Fruit fly (Drosophila melanogaster) whole organism, prepupa: ENCODE measurements around the gene ewg.

Source experiments
- Blimp-1 ChIP-seq: fragments of 200-800 bp; sonication (Bioruptor generic); optimal IDR thresholded peaks from 3 replicates; lab custom pipeline; 2017; ENCODE audit warnings: missing biosample characterization, missing genetic modification characterization, mild to moderate bottlenecking, moderate library complexity, missing genetic modification reagents
- CG10631 ChIP-seq: fragments of 200-800 bp; sonication (Bioruptor generic); optimal IDR thresholded peaks from 2 replicates; lab custom pipeline; 2016; ENCODE audit warnings: missing biosample characterization, missing genetic modification characterization
- CG11294 ChIP-seq: fragments of 200-800 bp; sonication (Bioruptor generic); IDR thresholded peaks from 2 replicates; pipeline ENCODE4 v1.3.6; 2022; ENCODE audit warnings: missing biosample characterization, missing genetic modification characterization
- CG11902 ChIP-seq: fragments of 200-800 bp; sonication (Bioruptor generic); optimal IDR thresholded peaks from 3 replicates; lab custom pipeline; 2016; ENCODE audit warnings: missing biosample characterization, missing genetic modification characterization
- CG15336 ChIP-seq: fragments of 200-800 bp; sonication (Bioruptor generic); IDR thresholded peaks from 2 replicates; pipeline ENCODE4 v1.3.6; 2022; ENCODE audit warnings: missing biosample characterization, missing genetic modification characterization
- CG1621 ChIP-seq: fragments of 200-800 bp; sonication (Bioruptor generic); optimal IDR thresholded peaks from 3 replicates; lab custom pipeline; 2018; ENCODE audit warnings: missing biosample characterization, mild to moderate bottlenecking, missing genetic modification characterization
- CG16779 ChIP-seq: fragments of 200-800 bp; sonication (Bioruptor generic); optimal IDR thresholded peaks from 3 replicates; lab custom pipeline; 2017; ENCODE audit warnings: missing biosample characterization, mild to moderate bottlenecking, missing genetic modification characterization
- CG3032 ChIP-seq: fragments of 200-800 bp; optimal IDR thresholded peaks from 2 replicates; lab custom pipeline; 2019; ENCODE audit warnings: missing biosample characterization, mild to moderate bottlenecking, missing genetic modification characterization, moderate library complexity
- CG34406 ChIP-seq: fragments of 200-800 bp; sonication (Bioruptor generic); optimal IDR thresholded peaks from 3 replicates; lab custom pipeline; 2016; ENCODE audit warnings: missing biosample characterization, missing genetic modification characterization
- CG3919 ChIP-seq: fragments of 200-800 bp; sonication (Bioruptor generic); optimal IDR thresholded peaks from 3 replicates; lab custom pipeline; 2016; ENCODE audit warnings: missing biosample characterization, missing genetic modification characterization
- CG6163 ChIP-seq: fragments of 200-800 bp; sonication (Bioruptor generic); IDR thresholded peaks from 3 replicates; pipeline ENCODE4 v1.3.6; 2022; ENCODE audit warnings: missing biosample characterization, missing genetic modification characterization
- CG6276 ChIP-seq: fragments of 200-800 bp; sonication (Bioruptor generic); optimal IDR thresholded peaks from 2 replicates; lab custom pipeline; 2017; ENCODE audit warnings: missing biosample characterization, mild to moderate bottlenecking, missing genetic modification characterization
- CG6792 ChIP-seq: fragments of 200-800 bp; sonication (Bioruptor generic); optimal IDR thresholded peaks from 3 replicates; lab custom pipeline; 2016; ENCODE audit warnings: missing biosample characterization, missing genetic modification characterization
- CG6808 ChIP-seq: fragments of 200-800 bp; sonication (Bioruptor generic); optimal IDR thresholded peaks from 3 replicates; lab custom pipeline; 2017; ENCODE audit warnings: missing biosample characterization, missing genetic modification characterization, mild to moderate bottlenecking, moderate library complexity, missing genetic modification reagents
- CG6854 ChIP-seq: fragments of 200-800 bp; sonication (Bioruptor generic); optimal IDR thresholded peaks from 2 replicates; lab custom pipeline; 2017; ENCODE audit warnings: missing biosample characterization, mild to moderate bottlenecking, missing genetic modification characterization
- CG7368 ChIP-seq: fragments of 200-800 bp; sonication (Bioruptor generic); optimal IDR thresholded peaks from 3 replicates; lab custom pipeline; 2016; ENCODE audit warnings: missing biosample characterization, missing genetic modification characterization
- CG8119 ChIP-seq: fragments of 200-800 bp; sonication (Bioruptor generic); IDR thresholded peaks from 3 replicates; pipeline ENCODE4 v1.3.6; 2022; ENCODE audit warnings: missing biosample characterization, missing genetic modification characterization
- CG8319 ChIP-seq: fragments of 200-800 bp; sonication (Bioruptor generic); optimal IDR thresholded peaks from 3 replicates; lab custom pipeline; 2016; ENCODE audit warnings: missing biosample characterization, missing genetic modification characterization
- CG8632 ChIP-seq: fragments of 200-800 bp; sonication (Bioruptor generic); optimal IDR thresholded peaks from 3 replicates; lab custom pipeline; 2016; ENCODE audit warnings: missing biosample characterization, missing genetic modification characterization
- Eip75B ChIP-seq: fragments of 200-800 bp; sonication (Bioruptor generic); optimal IDR thresholded peaks from 3 replicates; lab custom pipeline; 2016; ENCODE audit warnings: missing biosample characterization, missing genetic modification characterization
- Eip78C ChIP-seq: fragments of 200-800 bp; sonication (Bioruptor generic); peaks from one replicate; lab custom pipeline; 2016; ENCODE audit warnings: missing biosample characterization, missing genetic modification characterization
- Eip93F ChIP-seq: fragments of 200-800 bp; sonication (Bioruptor generic); optimal IDR thresholded peaks from 2 replicates; lab custom pipeline; 2016; ENCODE audit warnings: missing biosample characterization, mild to moderate bottlenecking, missing genetic modification characterization
- Ets21C ChIP-seq: fragments of 200-800 bp; sonication (Bioruptor generic); optimal IDR thresholded peaks from 3 replicates; lab custom pipeline; 2016; ENCODE audit warnings: missing biosample characterization, missing genetic modification characterization
- Ets96B ChIP-seq: fragments of 200-800 bp; optimal IDR thresholded peaks from 2 replicates; lab custom pipeline; 2019; ENCODE audit warnings: missing biosample characterization, mild to moderate bottlenecking, missing genetic modification characterization, moderate library complexity
- Gug ChIP-seq: fragments of 200-800 bp; sonication (Bioruptor generic); IDR thresholded peaks from 2 replicates; pipeline ENCODE4 v1.3.6; 2022; ENCODE audit warnings: missing biosample characterization, missing genetic modification characterization
- Hr38 ChIP-seq: sonication (Bioruptor generic); optimal IDR thresholded peaks from 2 replicates; lab custom pipeline; 2016; ENCODE audit warnings: missing biosample characterization, missing genetic modification characterization
- Hr39 ChIP-seq: fragments of 200-800 bp; sonication (Bioruptor generic); optimal IDR thresholded peaks from 2 replicates; lab custom pipeline; 2016; ENCODE audit warnings: missing biosample characterization, missing genetic modification characterization
- Lpt ChIP-seq: fragments of 200-800 bp; sonication (Bioruptor generic); optimal IDR thresholded peaks from 3 replicates; lab custom pipeline; 2016; ENCODE audit warnings: missing biosample characterization, missing genetic modification characterization
- Met ChIP-seq: fragments of 200-800 bp; sonication (Bioruptor generic); optimal IDR thresholded peaks from 3 replicates; lab custom pipeline; 2016; ENCODE audit warnings: missing biosample characterization, missing genetic modification characterization
- OdsH ChIP-seq: fragments of 200-800 bp; sonication (Bioruptor generic); optimal IDR thresholded peaks from 3 replicates; lab custom pipeline; 2016; ENCODE audit warnings: missing biosample characterization, missing genetic modification characterization
- Smox ChIP-seq: fragments of 200-800 bp; sonication (Bioruptor generic); optimal IDR thresholded peaks from 3 replicates; lab custom pipeline; 2016; ENCODE audit warnings: missing biosample characterization, missing genetic modification characterization
- Sox102F ChIP-seq: fragments of 200-800 bp; sonication (Bioruptor generic); optimal IDR thresholded peaks from 2 replicates; lab custom pipeline; 2016; ENCODE audit warnings: missing biosample characterization, mild to moderate bottlenecking, missing genetic modification characterization
- Sox14 ChIP-seq: fragments of 200-800 bp; sonication (Bioruptor generic); optimal IDR thresholded peaks from 3 replicates; lab custom pipeline; 2016; ENCODE audit warnings: missing biosample characterization, missing genetic modification characterization
- achi ChIP-seq: fragments of 200-800 bp; sonication (Bioruptor generic); optimal IDR thresholded peaks from 3 replicates; lab custom pipeline; 2016; ENCODE audit warnings: missing biosample characterization, missing genetic modification characterization
- acj6 ChIP-seq: fragments of 200-800 bp; sonication (Bioruptor generic); optimal IDR thresholded peaks from 3 replicates; lab custom pipeline; 2016; ENCODE audit warnings: missing biosample characterization, missing genetic modification characterization
- cyc ChIP-seq: fragments of 200-800 bp; sonication (Bioruptor generic); optimal IDR thresholded peaks from 3 replicates; lab custom pipeline; 2016; ENCODE audit warnings: missing biosample characterization, missing genetic modification characterization
- dac ChIP-seq: fragments of 200-800 bp; sonication (Bioruptor generic); optimal IDR thresholded peaks from 2 replicates; lab custom pipeline; 2017; ENCODE audit warnings: missing biosample characterization, mild to moderate bottlenecking, missing genetic modification characterization
- dsx ChIP-seq: fragments of 200-800 bp; optimal IDR thresholded peaks from 3 replicates; lab custom pipeline; 2019; ENCODE audit warnings: missing biosample characterization, mild to moderate bottlenecking, missing genetic modification characterization, moderate library complexity; ENCODE audit not compliant: poor library complexity, severe bottlenecking
- esn ChIP-seq: fragments of 200-800 bp; sonication (Bioruptor generic); optimal IDR thresholded peaks from 2 replicates; lab custom pipeline; 2016; ENCODE audit warnings: missing biosample characterization, mild to moderate bottlenecking, missing genetic modification characterization, moderate library complexity
- fd85E ChIP-seq: fragments of 200-800 bp; sonication (Bioruptor generic); optimal IDR thresholded peaks from 3 replicates; lab custom pipeline; 2016; ENCODE audit warnings: missing biosample characterization, missing genetic modification characterization
- fkh ChIP-seq: fragments of 200-800 bp; sonication (Bioruptor generic); optimal IDR thresholded peaks from 3 replicates; lab custom pipeline; 2017; ENCODE audit warnings: missing biosample characterization, mild to moderate bottlenecking, missing genetic modification characterization, moderate library complexity
- lz ChIP-seq: fragments of 200-800 bp; sonication (Bioruptor generic); optimal IDR thresholded peaks from 3 replicates; lab custom pipeline; 2016; ENCODE audit warnings: missing biosample characterization, missing genetic modification characterization
- salr ChIP-seq, 2 experiments: fragments of 200-800 bp; sonication (Bioruptor generic); optimal IDR thresholded peaks; 3 replicates each; lab custom pipeline; 2016 to 2018; ENCODE audit warnings: missing biosample characterization in 2 of 2, missing genetic modification characterization in 2 of 2, mild to moderate bottlenecking in 1 of 2
- spab ChIP-seq: fragments of 200-800 bp; sonication (Bioruptor generic); optimal IDR thresholded peaks from 2 replicates; lab custom pipeline; 2017; ENCODE audit warnings: missing biosample characterization, mild to moderate bottlenecking, missing genetic modification characterization, missing genetic modification reagents
- topi ChIP-seq: fragments of 200-800 bp; sonication (Bioruptor generic); optimal IDR thresholded peaks from 3 replicates; lab custom pipeline; 2016; ENCODE audit warnings: missing biosample characterization, missing genetic modification characterization
- vri ChIP-seq: fragments of 200-800 bp; sonication (Bioruptor generic); optimal IDR thresholded peaks from 3 replicates; lab custom pipeline; 2016; ENCODE audit warnings: missing biosample characterization, mild to moderate bottlenecking, missing genetic modification characterization

ewg gene

DNA sequence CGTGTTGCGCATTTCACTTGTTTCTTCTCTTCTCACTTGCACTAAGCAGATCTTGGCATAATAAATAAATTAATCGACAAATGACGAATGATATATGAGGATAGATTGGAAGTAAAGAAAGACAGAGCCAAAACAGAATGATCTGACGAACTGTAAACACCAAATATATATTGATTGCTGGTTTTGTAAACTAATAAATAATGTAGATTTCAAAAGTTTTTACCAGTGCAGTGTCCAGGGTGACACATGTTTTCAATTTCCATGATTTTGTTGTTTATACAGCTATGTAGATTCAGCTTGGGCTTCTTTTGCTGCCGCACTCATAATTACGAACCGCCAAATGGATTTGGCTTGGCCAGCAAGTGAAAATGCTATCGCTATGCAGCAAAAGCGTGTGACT lies 31.8 kb upstream of the ewg start (continued):
- TF ChIP-seq CG3032 (no peak), cyc (GFP tag; lab: Kevin White, UChicago) (no peak), achi (GFP tag; lab: Kevin White, UChicago) (no peak), CG34406 (GFP tag; lab: Kevin White, UChicago) (no peak), CG1621 (no peak), CG6854 (GFP tag; lab: Kevin White, UChicago) (no peak), CG8632 (GFP tag; lab: Kevin White, UChicago) (no peak), esn (no peak)

DNA sequence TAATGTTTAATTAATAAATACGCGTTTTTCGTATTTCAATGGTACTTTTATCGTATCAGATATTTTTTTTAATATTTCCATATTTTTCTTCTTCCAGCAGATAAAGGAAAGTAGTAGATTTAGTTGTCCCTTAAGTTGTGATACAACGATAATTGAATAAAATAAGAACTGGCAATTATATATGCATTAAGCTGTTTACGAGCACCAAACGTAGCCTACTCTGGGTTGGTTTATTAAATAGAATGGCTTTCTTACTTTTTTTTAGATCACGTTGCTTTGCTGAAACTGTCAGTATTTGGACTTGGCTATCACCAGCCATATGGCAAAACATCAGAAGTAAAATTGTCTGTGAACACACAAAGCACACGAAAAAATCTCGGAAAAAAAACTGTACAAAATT lies 27.9 kb upstream of the ewg start, which contains the start of gene CG12470:
Gene CG12470, plus strand, starts transcription at position 301 of the 400 bp plus-strand sequence.
- TF ChIP-seq CG7368 (GFP tag; lab: Kevin White, UChicago) (no peak), Met (no peak), CG6163 (GFP tag; lab: Robert Waterston, UW) (no peak), dsx (GFP tag; lab: Kevin White, UChicago) (no peak), Ets21C (no peak), CG8632 (GFP tag; lab: Kevin White, UChicago) (no peak), CG8119 (GFP tag; lab: Robert Waterston, UW) (no peak), esn (no peak), Lpt (no peak), Hr38 (GFP tag; lab: Kevin White, UChicago) (no peak)

DNA sequence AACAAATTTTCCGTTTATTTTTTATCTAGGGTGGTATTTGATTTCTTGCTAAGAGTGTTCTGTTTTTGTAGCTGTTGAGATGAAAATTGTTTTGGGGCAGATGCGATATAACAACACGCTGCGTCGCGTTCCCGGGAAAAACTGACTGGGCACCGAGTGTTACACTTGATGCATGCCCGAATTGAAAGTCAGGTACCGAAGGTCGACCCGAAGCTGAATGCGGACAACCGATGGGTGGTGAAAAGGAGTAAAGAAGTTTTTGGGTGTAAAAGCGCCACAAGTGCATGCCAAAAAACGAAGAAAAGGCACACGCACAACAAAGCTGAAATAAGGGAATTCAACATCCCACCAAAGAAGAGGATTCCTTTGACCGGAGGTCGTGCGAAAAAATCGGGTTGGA lies 15.3 kb upstream of the ewg start, which contains the start of gene CG13375:
Gene CG13375, minus strand, starts transcription at position 124 of the 400 bp plus-strand sequence.
- TF ChIP-seq fkh: no peak
- TF ChIP-seq CG3032: no peak
- TF ChIP-seq esn: no peak
- TF ChIP-seq CG10631 (GFP tag; lab: Kevin White, UChicago): no peak
- no peak for TF ChIP-seq Met
- no peak for TF ChIP-seq Blimp-1 (GFP tag; lab: Kevin White, UChicago)
- no peak for TF ChIP-seq Hr39 (GFP tag; lab: Kevin White, UChicago)
- TF ChIP-seq acj6: no peak
- no peak for TF ChIP-seq spab (GFP tag; lab: Kevin White, UChicago)
- TF ChIP-seq CG3919: no peak
- no peak for TF ChIP-seq Gug (GFP tag; lab: Robert Waterston, UW)
- TF ChIP-seq Smox: no peak
- TF ChIP-seq Eip78C: no peak
- no peak for TF ChIP-seq Ets21C
- no peak for TF ChIP-seq CG11902 (GFP tag; lab: Kevin White, UChicago)
- TF ChIP-seq CG6808 (GFP tag; lab: Kevin White, UChicago): no peak
- TF ChIP-seq Ets96B: no peak
- TF ChIP-seq CG8319: no peak
- no peak for TF ChIP-seq dac (GFP tag; lab: Kevin White, UChicago)
- TF ChIP-seq vri: no peak

DNA sequence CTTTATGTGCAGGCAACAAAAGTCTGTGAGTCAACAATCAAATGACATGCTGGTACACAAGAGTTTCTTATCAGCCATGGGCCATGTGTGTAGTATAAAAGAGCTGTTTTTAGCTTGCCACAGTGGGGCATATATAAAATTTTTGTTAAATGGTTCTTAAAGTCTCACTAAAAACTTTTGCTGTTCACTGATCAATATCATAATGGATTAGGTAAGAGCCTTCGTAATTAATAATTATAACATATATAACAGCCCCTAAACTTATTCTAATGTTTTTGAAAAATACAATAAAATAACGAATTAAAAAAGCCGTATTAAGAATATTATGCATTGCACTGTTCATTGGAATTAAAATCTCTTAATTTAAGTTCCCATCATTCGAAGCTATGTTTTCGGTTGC lies 13.7 kb upstream of the ewg start:
- TF ChIP-seq CG6854 (GFP tag; lab: Kevin White, UChicago): no peak
- TF ChIP-seq Hr38 (GFP tag; lab: Kevin White, UChicago): no peak
- TF ChIP-seq topi: peak; percentile 12
- no peak for TF ChIP-seq Sox102F (GFP tag; lab: Kevin White, UChicago)
- TF ChIP-seq Blimp-1 (GFP tag; lab: Kevin White, UChicago): no peak
- TF ChIP-seq fd85E (GFP tag; lab: Kevin White, UChicago): no peak
- TF ChIP-seq CG3919: no peak
- no peak for TF ChIP-seq Ets96B
- TF ChIP-seq lz (GFP tag; lab: Kevin White, UChicago): no peak
- no peak for TF ChIP-seq CG6276 (GFP tag; lab: Kevin White, UChicago)
- no peak for TF ChIP-seq Eip75B (GFP tag; lab: Kevin White, UChicago)
- TF ChIP-seq spab (GFP tag; lab: Kevin White, UChicago): no peak
- peak in 1 of 2 experiments; percentile 57 for TF ChIP-seq salr (GFP tag; optimal IDR thresholded peaks at IDR 0.05; lab: Kevin White, UChicago)
- no peak for TF ChIP-seq Eip93F (GFP tag; lab: Kevin White, UChicago)
- TF ChIP-seq Hr39 (GFP tag; lab: Kevin White, UChicago): no peak
- TF ChIP-seq achi (GFP tag; lab: Kevin White, UChicago): peak; percentile 53
- TF ChIP-seq OdsH (GFP tag; lab: Kevin White, UChicago): peak; percentile 52
- TF ChIP-seq CG11294 (GFP tag; lab: Robert Waterston, UW): no peak
- TF ChIP-seq CG15336 (GFP tag; lab: Robert Waterston, UW): no peak; the same call in 1 of the 2 replicates
- TF ChIP-seq CG10631 (GFP tag; lab: Kevin White, UChicago): peak; percentile 20
- TF ChIP-seq CG6792: no peak
- peak; percentile 76; the same call in 2 of the 3 replicates for TF ChIP-seq CG8119 (GFP tag; lab: Robert Waterston, UW)
- TF ChIP-seq CG16779 (tag; lab: Kevin White, UChicago): no peak
- peak; percentile 32 for TF ChIP-seq esn
- no peak for TF ChIP-seq CG3032
- peak; percentile 37 for TF ChIP-seq Sox14 (GFP tag; lab: Kevin White, UChicago)
- TF ChIP-seq Ets21C: no peak
- TF ChIP-seq vri: no peak
- TF ChIP-seq Eip78C: peak; percentile 80
